Worm (Caenorhabditis elegans) whole organism, early embryonic: ENCODE data around the gene Y102A5C.27.

Source experiments
- B0310.2 ChIP-seq: sonication (generic microtip); optimal IDR thresholded peaks from 2 replicates; lab custom pipeline; 2016; ENCODE audit warnings: mild to moderate bottlenecking, missing genetic modification characterization, missing compliant biosample characterization
- aly-1 ChIP-seq: sonication (generic microtip); optimal IDR thresholded peaks from 2 replicates; lab custom pipeline; 2016; ENCODE audit warnings: missing genetic modification characterization, missing compliant biosample characterization
- ama-1 ChIP-seq: fragments of 150-350 bp; optimal IDR thresholded peaks from 2 replicates; lab custom pipeline; 2014
- flt-1 ChIP-seq: fragments of 200-800 bp; sonication (Bioruptor generic); IDR thresholded peaks from 2 replicates; pipeline ENCODE4 v1.3.6; 2022; ENCODE audit warnings: missing genetic modification characterization, missing compliant biosample characterization
- hmg-4 ChIP-seq: fragments of 200-800 bp; sonication (Bioruptor generic); optimal IDR thresholded peaks from 2 replicates; lab custom pipeline; 2018; ENCODE audit warnings: mild to moderate bottlenecking, missing genetic modification characterization, missing compliant biosample characterization
- hnd-1 ChIP-seq: sonication (generic microtip); optimal IDR thresholded peaks from 2 replicates; lab custom pipeline; 2016; ENCODE audit warnings: missing genetic modification characterization, missing compliant biosample characterization
- scrt-1 ChIP-seq: fragments of 200-800 bp; sonication (Bioruptor generic); IDR thresholded peaks from 2 replicates; pipeline ENCODE4 v1.3.6; 2022; ENCODE audit warnings: missing genetic modification characterization, missing compliant biosample characterization
- tra-4 ChIP-seq: sonication (generic microtip); optimal IDR thresholded peaks from 2 replicates; lab custom pipeline; 2017; ENCODE audit warnings: missing genetic modification characterization, missing compliant biosample characterization

ce11 chrV:16973338-16973737, 15.2 kb downstream of the Y102A5C.27 start:
- TF ChIP-seq hnd-1 (tag; lab: Kevin White, UChicago): no peak
- no peak for TF ChIP-seq flt-1 (GFP tag; lab: Robert Waterston, UW)
- TF ChIP-seq tra-4 (tag; lab: Kevin White, UChicago): no peak
- TF ChIP-seq B0310.2 (tag; lab: Kevin White, UChicago): no peak
- TF ChIP-seq scrt-1: no peak
- no peak for TF ChIP-seq aly-1 (tag; lab: Kevin White, UChicago)
- no peak for TF ChIP-seq ama-1 (lab: Kevin White, UChicago)
- TF ChIP-seq hmg-4 (GFP tag; lab: Kevin White, UChicago): no peak
